Fruit fly (Drosophila melanogaster) whole organism, prepupa: ENCODE measurements around the gene bwa.

Experiments
- CG11902 ChIP-seq: fragments of 200-800 bp; sonication (Bioruptor generic); optimal IDR thresholded peaks from 3 replicates; lab custom pipeline; 2016; ENCODE audit warnings: missing biosample characterization, missing genetic modification characterization
- CG3032 ChIP-seq: fragments of 200-800 bp; optimal IDR thresholded peaks from 2 replicates; lab custom pipeline; 2019; ENCODE audit warnings: missing biosample characterization, mild to moderate bottlenecking, missing genetic modification characterization, moderate library complexity
- Eip93F ChIP-seq: fragments of 200-800 bp; sonication (Bioruptor generic); optimal IDR thresholded peaks from 2 replicates; lab custom pipeline; 2016; ENCODE audit warnings: missing biosample characterization, mild to moderate bottlenecking, missing genetic modification characterization
- Ets21C ChIP-seq: fragments of 200-800 bp; sonication (Bioruptor generic); optimal IDR thresholded peaks from 3 replicates; lab custom pipeline; 2016; ENCODE audit warnings: missing biosample characterization, missing genetic modification characterization
- Hr39 ChIP-seq: fragments of 200-800 bp; sonication (Bioruptor generic); optimal IDR thresholded peaks from 2 replicates; lab custom pipeline; 2016; ENCODE audit warnings: missing biosample characterization, missing genetic modification characterization
- Lpt ChIP-seq: fragments of 200-800 bp; sonication (Bioruptor generic); optimal IDR thresholded peaks from 3 replicates; lab custom pipeline; 2016; ENCODE audit warnings: missing biosample characterization, missing genetic modification characterization
- eg ChIP-seq: fragments of 200-800 bp; sonication (Bioruptor generic); IDR thresholded peaks from 3 replicates; pipeline ENCODE4 v1.3.6; 2022; ENCODE audit warnings: missing biosample characterization, missing genetic modification characterization

dm6 chr2L:20104526-20104925 lies 38.3 kb downstream of the bwa start:
- TF ChIP-seq Hr39 (GFP tag; lab: Kevin White, UChicago) (no peak), CG11902 (GFP tag; lab: Kevin White, UChicago) (no peak), Lpt (no peak), Eip93F (GFP tag; lab: Kevin White, UChicago) (no peak), CG3032 (tag; lab: Kevin White, UChicago) (no peak), eg (GFP tag; lab: Robert Waterston, UW) (no peak), Ets21C (no peak)
